Fruit fly (Drosophila melanogaster) whole organism, embryonic: ENCODE measurements around the gene CG14326.
A peak's percentile ranks its signal among the peaks of the same experiment; 100 is the strongest.

ENCODE experiments used
- Antp ChIP-seq: fragments of 200-800 bp; sonication (Bioruptor generic); optimal IDR thresholded peaks from 3 replicates; lab custom pipeline; 2016; ENCODE audit warnings: missing biosample characterization, missing genetic modification characterization
- B-H1 ChIP-seq: fragments of 200-800 bp; sonication (Bioruptor generic); IDR thresholded peaks from 3 replicates; pipeline ENCODE4 v1.3.6; 2022; ENCODE audit warnings: missing biosample characterization, missing genetic modification characterization
- Bdp1 ChIP-seq: fragments of 200-800 bp; sonication (Bioruptor generic); optimal IDR thresholded peaks from 3 replicates; lab custom pipeline; 2016; ENCODE audit warnings: missing biosample characterization, missing genetic modification characterization
- BtbVII ChIP-seq: fragments of 200-800 bp; sonication (Bioruptor generic); optimal IDR thresholded peaks from 3 replicates; lab custom pipeline; 2017; ENCODE audit warnings: missing biosample characterization, mild to moderate bottlenecking, missing genetic modification characterization
- Bteb2 ChIP-seq: fragments of 200-800 bp; sonication (Bioruptor generic); optimal IDR thresholded peaks from 2 replicates; lab custom pipeline; 2016; ENCODE audit warnings: missing biosample characterization, missing genetic modification characterization
- CG12155 ChIP-seq: fragments of 200-800 bp; sonication (Bioruptor generic); optimal IDR thresholded peaks from 3 replicates; lab custom pipeline; 2016; ENCODE audit warnings: missing biosample characterization, missing genetic modification characterization
- CG13287 ChIP-seq: fragments of 200-800 bp; sonication (Bioruptor generic); IDR thresholded peaks from 2 replicates; pipeline ENCODE4 v1.3.6; 2022; ENCODE audit warnings: missing biosample characterization, missing genetic modification characterization; ENCODE audit not compliant: partially characterized antibody
- CG13424 ChIP-seq: fragments of 200-800 bp; sonication (Bioruptor generic); optimal IDR thresholded peaks from 2 replicates; lab custom pipeline; 2019; ENCODE audit warnings: missing biosample characterization, mild to moderate bottlenecking, missing genetic modification characterization, moderate library complexity
- CG2889 ChIP-seq: fragments of 200-800 bp; sonication (Bioruptor generic); IDR thresholded peaks from 3 replicates; pipeline ENCODE4 v1.3.6; 2022; ENCODE audit warnings: missing biosample characterization, missing genetic modification characterization
- CG3281 ChIP-seq: fragments of 200-800 bp; sonication (Bioruptor generic); optimal IDR thresholded peaks from 3 replicates; lab custom pipeline; 2017; ENCODE audit warnings: missing biosample characterization, mild to moderate bottlenecking, missing genetic modification characterization
- CG4404 ChIP-seq: fragments of 200-800 bp; sonication (Bioruptor generic); IDR thresholded peaks from 2 replicates; pipeline ENCODE4 v1.3.6; 2022; ENCODE audit warnings: missing biosample characterization, missing genetic modification characterization
- CG4424 ChIP-seq: fragments of 200-800 bp; sonication (Bioruptor generic); optimal IDR thresholded peaks from 3 replicates; lab custom pipeline; 2016; ENCODE audit warnings: missing biosample characterization, missing genetic modification characterization
- CG4707 ChIP-seq: fragments of 200-800 bp; sonication (Bioruptor generic); optimal IDR thresholded peaks from 2 replicates; lab custom pipeline; 2018; ENCODE audit warnings: missing biosample characterization, mild to moderate bottlenecking, missing genetic modification characterization, moderate library complexity
- CG7928 ChIP-seq: fragments of 200-800 bp; sonication (Bioruptor generic); optimal IDR thresholded peaks from 2 replicates; lab custom pipeline; 2017; ENCODE audit warnings: missing biosample characterization, mild to moderate bottlenecking, missing genetic modification characterization
- CG8290 ChIP-seq, 3 experiments: fragments of 200-800 bp; sonication (Bioruptor generic); optimal IDR thresholded peaks; 2 replicates each; lab custom pipeline; 2016 to 2019; ENCODE audit warnings: missing biosample characterization in 3 of 3, missing genetic modification characterization in 3 of 3, mild to moderate bottlenecking in 2 of 3, moderate library complexity in 1 of 3
- CTCF ChIP-seq: fragments of 200-800 bp; sonication (Bioruptor generic); optimal IDR thresholded peaks from 2 replicates; lab custom pipeline; 2017; ENCODE audit warnings: missing biosample characterization, mild to moderate bottlenecking, missing genetic modification characterization, moderate library complexity
- Dfd ChIP-seq, 2 experiments: fragments of >200 bp; optimal IDR thresholded peaks; 2 replicates each; lab custom pipeline; 2017; ENCODE audit warnings: missing biosample characterization in 2 of 2, missing genetic modification characterization in 2 of 2
- Elba2 ChIP-seq: fragments of 200-800 bp; sonication (Bioruptor generic); optimal IDR thresholded peaks from 3 replicates; lab custom pipeline; 2016; ENCODE audit warnings: missing biosample characterization, missing genetic modification characterization
- Lim3 ChIP-seq: fragments of 200-800 bp; sonication (Bioruptor generic); IDR thresholded peaks from 2 replicates; pipeline ENCODE4 v1.3.6; 2022; ENCODE audit warnings: missing biosample characterization, missing genetic modification characterization
- Nf-YA ChIP-seq: fragments of 200-800 bp; sonication (Bioruptor generic); IDR thresholded peaks from 2 replicates; pipeline ENCODE4 v1.3.6; 2022; ENCODE audit warnings: missing biosample characterization, missing genetic modification characterization
- NfI ChIP-seq: fragments of 200-800 bp; sonication (Bioruptor generic); optimal IDR thresholded peaks from 3 replicates; lab custom pipeline; 2018; ENCODE audit warnings: missing biosample characterization, mild to moderate bottlenecking, missing genetic modification characterization, moderate library complexity
- Oaz ChIP-seq: fragments of 200-800 bp; sonication (Bioruptor generic); IDR thresholded peaks from 2 replicates; pipeline ENCODE4 v1.3.6; 2022; ENCODE audit warnings: missing biosample characterization, missing genetic modification characterization
- Ptx1 ChIP-seq: fragments of 200-800 bp; sonication (Bioruptor generic); IDR thresholded peaks from 2 replicates; pipeline ENCODE4 v1.3.6; 2022; ENCODE audit warnings: missing biosample characterization, missing genetic modification characterization
- Sry-δ ChIP-seq: fragments of 200-800 bp; sonication (Bioruptor generic); optimal IDR thresholded peaks from 2 replicates; lab custom pipeline; 2016; ENCODE audit warnings: missing biosample characterization, missing genetic modification characterization
- Stat92E ChIP-seq, 3 experiments: fragments of >200 bp in 2 of 3; fragments of 200-800 bp in 1 of 3; sonication (Bioruptor generic) in 1 of 3; optimal IDR thresholded peaks; 2 replicates each; lab custom pipeline; 2017 to 2019; ENCODE audit warnings: missing biosample characterization in 3 of 3, missing genetic modification characterization in 3 of 3, mild to moderate bottlenecking in 1 of 3, moderate library complexity in 1 of 3
- TFAM ChIP-seq: fragments of 200-800 bp; sonication (Bioruptor generic); optimal IDR thresholded peaks from 2 replicates; lab custom pipeline; 2017; ENCODE audit warnings: missing biosample characterization, missing genetic modification characterization, inconsistent platforms
- Taf1 ChIP-seq: fragments of 200-800 bp; sonication (Bioruptor generic); IDR thresholded peaks from 2 replicates; pipeline ENCODE4 v1.3.6; 2022; ENCODE audit warnings: missing biosample characterization, missing genetic modification characterization
- Vsx1 ChIP-seq: fragments of 200-800 bp; sonication (Bioruptor generic); optimal IDR thresholded peaks from 2 replicates; lab custom pipeline; 2017; ENCODE audit warnings: missing biosample characterization, mild to moderate bottlenecking, missing genetic modification characterization, missing genetic modification reagents
- al ChIP-seq: fragments of 200-800 bp; sonication (Bioruptor generic); IDR thresholded peaks from 2 replicates; pipeline ENCODE4 v1.3.6; 2022; ENCODE audit warnings: missing biosample characterization, missing genetic modification characterization
- ase ChIP-seq: fragments of 200-800 bp; sonication (Bioruptor generic); IDR thresholded peaks from 3 replicates; pipeline ENCODE4 v1.3.6; 2022; ENCODE audit warnings: missing biosample characterization, missing genetic modification characterization
- ato ChIP-seq: fragments of 200-800 bp; sonication (Bioruptor generic); IDR thresholded peaks from 2 replicates; pipeline ENCODE4 v1.3.6; 2022; ENCODE audit warnings: missing biosample characterization, missing genetic modification characterization; ENCODE audit not compliant: partially characterized antibody
- az2 ChIP-seq: fragments of 200-800 bp; sonication (Bioruptor generic); optimal IDR thresholded peaks from 3 replicates; lab custom pipeline; 2016; ENCODE audit warnings: missing biosample characterization, missing genetic modification characterization
- bbx ChIP-seq: fragments of 200-800 bp; sonication (Bioruptor generic); IDR thresholded peaks from 2 replicates; pipeline ENCODE4 v1.3.6; 2022; ENCODE audit warnings: missing biosample characterization, missing genetic modification characterization; ENCODE audit not compliant: partially characterized antibody
- chif ChIP-seq, 2 experiments: fragments of 200-800 bp; sonication (Bioruptor generic); optimal IDR thresholded peaks; 3 replicates each; lab custom pipeline; 2016; ENCODE audit warnings: missing biosample characterization in 2 of 2, missing genetic modification characterization in 2 of 2
- ftz-f1 ChIP-seq: fragments of 200-800 bp; sonication (Bioruptor generic); optimal IDR thresholded peaks from 2 replicates; lab custom pipeline; 2016; ENCODE audit warnings: missing biosample characterization, missing genetic modification characterization
- gcm ChIP-seq: fragments of 200-800 bp; sonication (Bioruptor generic); optimal IDR thresholded peaks from 2 replicates; lab custom pipeline; 2019; ENCODE audit warnings: missing biosample characterization, mild to moderate bottlenecking, missing genetic modification characterization, moderate library complexity
- grau ChIP-seq: fragments of 200-800 bp; optimal IDR thresholded peaks from 3 replicates; lab custom pipeline; 2019; ENCODE audit warnings: missing biosample characterization, mild to moderate bottlenecking, missing genetic modification characterization, moderate library complexity
- grn ChIP-seq: fragments of 200-800 bp; sonication (Bioruptor generic); optimal IDR thresholded peaks from 3 replicates; lab custom pipeline; 2017; ENCODE audit warnings: missing biosample characterization, missing genetic modification characterization
- h ChIP-seq: fragments of >200 bp; optimal IDR thresholded peaks from 2 replicates; lab custom pipeline; 2017
- jumu ChIP-seq: fragments of 200-800 bp; sonication (Bioruptor generic); optimal IDR thresholded peaks from 3 replicates; lab custom pipeline; 2016; ENCODE audit warnings: missing biosample characterization, missing genetic modification characterization
- nmo ChIP-seq: fragments of 200-800 bp; sonication (Bioruptor generic); optimal IDR thresholded peaks from 2 replicates; lab custom pipeline; 2018; ENCODE audit warnings: missing biosample characterization, mild to moderate bottlenecking, missing genetic modification characterization, moderate library complexity
- otp ChIP-seq: fragments of 200-800 bp; sonication (Bioruptor generic); IDR thresholded peaks from 3 replicates; pipeline ENCODE4, ENCODE4 v1.3.6; 2022; ENCODE audit warnings: missing biosample characterization, missing genetic modification characterization
- p53 ChIP-seq: fragments of 200-800 bp; sonication (Bioruptor generic); optimal IDR thresholded peaks from 2 replicates; lab custom pipeline; 2016; ENCODE audit warnings: missing biosample characterization, missing genetic modification characterization
- sens-2 ChIP-seq: fragments of 200-800 bp; sonication (Bioruptor generic); IDR thresholded peaks from 2 replicates; pipeline ENCODE4 v1.3.6; 2022; ENCODE audit warnings: missing biosample characterization, missing genetic modification characterization
- sr ChIP-seq: fragments of 200-800 bp; sonication (Bioruptor generic); IDR thresholded peaks from 3 replicates; pipeline ENCODE4 v1.3.6; 2022; ENCODE audit warnings: missing biosample characterization, missing genetic modification characterization
- ssp ChIP-seq: fragments of 200-800 bp; sonication (Bioruptor generic); IDR thresholded peaks from 2 replicates; pipeline ENCODE4 v1.3.6; 2022; ENCODE audit warnings: missing biosample characterization, missing genetic modification characterization
- sug ChIP-seq: fragments of 200-800 bp; optimal IDR thresholded peaks from 2 replicates; lab custom pipeline; 2019; ENCODE audit warnings: missing biosample characterization, mild to moderate bottlenecking, missing genetic modification characterization, moderate library complexity
- tin ChIP-seq: fragments of 200-800 bp; sonication (Bioruptor generic); optimal IDR thresholded peaks from 3 replicates; lab custom pipeline; 2016; ENCODE audit warnings: missing biosample characterization, missing genetic modification characterization
- trh ChIP-seq: fragments of 200-800 bp; sonication (Bioruptor generic); optimal IDR thresholded peaks from 2 replicates; lab custom pipeline; 2016; ENCODE audit warnings: missing biosample characterization, missing genetic modification characterization
- unc-4 ChIP-seq: fragments of 200-800 bp; sonication (Bioruptor generic); IDR thresholded peaks from 2 replicates; pipeline ENCODE4 v1.3.6; 2022; ENCODE audit warnings: missing biosample characterization, missing genetic modification characterization; ENCODE audit not compliant: partially characterized antibody
- unpg ChIP-seq: fragments of 200-800 bp; sonication (Bioruptor generic); optimal IDR thresholded peaks from 3 replicates; lab custom pipeline; 2018; ENCODE audit warnings: missing biosample characterization, mild to moderate bottlenecking, missing genetic modification characterization, moderate library complexity
- wek ChIP-seq: fragments of 200-800 bp; sonication (Bioruptor generic); optimal IDR thresholded peaks from 3 replicates; lab custom pipeline; 2018; ENCODE audit warnings: missing biosample characterization, mild to moderate bottlenecking, missing genetic modification characterization, moderate library complexity

CG14326 gene

DNA sequence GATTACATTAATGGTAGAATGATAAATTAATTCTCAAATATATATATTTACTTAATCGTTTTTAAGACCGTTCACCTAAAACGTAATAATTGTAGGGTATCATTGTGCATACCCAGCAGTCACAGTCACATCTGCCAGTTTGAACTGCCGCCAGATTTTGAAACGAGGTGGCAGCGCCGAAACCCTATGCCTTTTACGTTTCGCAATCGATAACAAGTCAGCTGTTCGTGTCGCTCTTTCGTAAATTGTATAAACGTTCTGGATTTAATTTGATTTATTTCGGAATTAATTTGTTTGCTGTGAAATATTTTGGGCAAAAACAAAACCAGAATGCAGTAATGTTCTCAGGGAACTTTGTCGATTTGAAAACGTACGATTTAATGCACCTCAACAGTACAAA, 28.5 kb downstream of the CG14326 start, which contains the start of gene CG14322 (continued):
- TF ChIP-seq CG13287 (peak; percentile 56), otp (GFP tag; lab: Robert Waterston, UW) (no peak), Antp (GFP tag; lab: Kevin White, UChicago) (no peak), Nf-YA (GFP tag; lab: Robert Waterston, UW) (no peak), CG3281 (no peak), CTCF (GFP tag; lab: Kevin White, UChicago) (peak; percentile 28), bbx (GFP tag; lab: Robert Waterston, UW) (no peak), TFAM (GFP tag; lab: Kevin White, UChicago) (no peak), grn (no peak), al (GFP tag; lab: Robert Waterston, UW) (no peak), Dfd (GFP tag; optimal IDR thresholded peaks at IDR 0.05; lab: Kevin White, UChicago) (no peak), CG4424 (GFP tag; lab: Kevin White, UChicago) (no peak), ssp (no peak), wek (GFP tag; lab: Kevin White, UChicago) (no peak), Ptx1 (GFP tag; lab: Robert Waterston, UW) (no peak), unpg (GFP tag; lab: Kevin White, UChicago) (no peak), Sry-δ (GFP tag; lab: Kevin White, UChicago) (peak; percentile 30), nmo (peak; percentile 10), gcm (GFP tag; lab: Kevin White, UChicago) (no peak), CG4404 (GFP tag; lab: Robert Waterston, UW) (no peak), ase (GFP tag; lab: Robert Waterston, UW) (no peak), jumu (no peak), Vsx1 (no peak), grau (tag; lab: Kevin White, UChicago) (peak; percentile 9), sens-2 (GFP tag; lab: Robert Waterston, UW) (no peak), Bteb2 (GFP tag; lab: Kevin White, UChicago) (no peak), Oaz (GFP tag; lab: Robert Waterston, UW) (no peak), Elba2 (GFP tag; lab: Kevin White, UChicago) (peak; percentile 13), Stat92E (GFP tag; optimal IDR thresholded peaks at IDR 0.05; lab: Kevin White, UChicago) (no peak), chif (GFP tag; optimal IDR thresholded peaks at IDR 0.05; lab: Kevin White, UChicago) (no peak), ato (no peak), CG7928 (no peak), ftz-f1 (GFP tag; lab: Kevin White, UChicago) (no peak), CG4707 (GFP tag; lab: Kevin White, UChicago) (no peak), B-H1 (GFP tag; lab: Robert Waterston, UW) (no peak), unc-4 (GFP tag; lab: Robert Waterston, UW) (0 out of 2 replicates have a peak, but pooled peaks have one; percentile 23), Bdp1 (peak; percentile 60), p53 (GFP tag; lab: Kevin White, UChicago) (no peak), h (lab: Kevin White, UChicago) (no peak), Lim3 (GFP tag; lab: Robert Waterston, UW) (no peak), Taf1 (GFP tag; lab: Robert Waterston, UW) (no peak), tin (GFP tag; lab: Kevin White, UChicago) (peak; percentile 17), CG13424 (tag; lab: Kevin White, UChicago) (peak; percentile 9), sr (GFP tag; lab: Robert Waterston, UW) (no peak), CG8290 (GFP tag; optimal IDR thresholded peaks at IDR 0.05; lab: Kevin White, UChicago) (no peak), CG8290 (tag; optimal IDR thresholded peaks at IDR 0.05; lab: Kevin White, UChicago) (peak in 1 of 2 experiments; percentile 40), az2 (no peak), CG12155 (GFP tag; lab: Kevin White, UChicago) (peak; percentile 12), BtbVII (GFP tag; lab: Kevin White, UChicago) (no peak), CG2889 (GFP tag; lab: Robert Waterston, UW) (no peak), sug (tag; lab: Kevin White, UChicago) (peak; percentile 6), NfI (GFP tag; lab: Kevin White, UChicago) (no peak), trh (GFP tag; lab: Kevin White, UChicago) (no peak)
